Worm (Caenorhabditis elegans): ENCODE data around the gene Y6E2A.1.

The Y6E2A.1 gene

DNA sequence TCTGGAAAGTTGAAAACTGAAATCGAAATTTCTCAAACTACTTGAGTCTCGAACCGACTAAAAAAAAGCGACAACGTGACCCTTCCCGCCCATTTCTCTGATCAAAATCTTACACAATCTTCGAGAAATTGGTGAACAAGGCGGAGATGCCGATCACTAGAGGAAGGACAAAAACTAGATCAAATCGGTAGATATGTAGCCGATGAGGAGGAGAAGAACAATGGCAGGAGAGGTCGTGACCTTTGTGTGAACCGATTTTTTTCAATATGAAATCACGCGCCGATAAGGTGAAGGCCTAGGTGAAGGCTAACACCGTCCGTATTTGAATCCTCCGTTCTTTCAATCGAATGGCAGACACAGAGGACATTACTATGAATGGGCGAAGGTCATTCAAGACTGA, 49.3 kb downstream of the Y6E2A.1 start:
- no peak for TF ChIP-seq bed-2 (GFP tag; IDR thresholded peaks at IDR 0.05)
- TF ChIP-seq lin-40 (tag; optimal IDR thresholded peaks at IDR 0.05), result peak; percentile 25
- TF ChIP-seq ZK185.1 (tag; optimal IDR thresholded peaks at IDR 0.05; ENCODE audit: poor library complexity, severe bottlenecking), result peak; percentile 10
- peak; percentile 46 for TF ChIP-seq ztf-26 (tag; optimal IDR thresholded peaks at IDR 0.05)

All from whole organism, young adult.